Fruit fly (Drosophila melanogaster) whole organism, embryonic: Measurements from ENCODE around the gene KP78b.
A peak's percentile ranks its signal among the peaks of the same experiment; 100 is the strongest.

Experiments used
- Abd-B ChIP-seq: fragments of 200-800 bp; sonication (Bioruptor generic); optimal IDR thresholded peaks from 2 replicates; lab custom pipeline; 2018; ENCODE audit warnings: missing biosample characterization, mild to moderate bottlenecking, missing genetic modification characterization, moderate library complexity
- Atf-2 ChIP-seq: fragments of 200-800 bp; sonication (Bioruptor generic); optimal IDR thresholded peaks from 2 replicates; lab custom pipeline; 2016; ENCODE audit warnings: missing biosample characterization, missing genetic modification characterization
- CG10543 ChIP-seq: fragments of 200-800 bp; sonication (Bioruptor generic); optimal IDR thresholded peaks from 3 replicates; lab custom pipeline; 2017; ENCODE audit warnings: missing biosample characterization, mild to moderate bottlenecking, missing genetic modification characterization, moderate library complexity
- CG12391 ChIP-seq: fragments of 200-800 bp; sonication (Bioruptor generic); optimal IDR thresholded peaks from 3 replicates; lab custom pipeline; 2018; ENCODE audit warnings: missing biosample characterization, mild to moderate bottlenecking, missing genetic modification characterization, moderate library complexity
- CG1603 ChIP-seq: fragments of 200-800 bp; sonication (Bioruptor generic); optimal IDR thresholded peaks from 2 replicates; lab custom pipeline; 2019; ENCODE audit warnings: missing biosample characterization, mild to moderate bottlenecking, missing genetic modification characterization, moderate library complexity
- CG1647 ChIP-seq: fragments of 200-800 bp; sonication (Bioruptor generic); optimal IDR thresholded peaks from 3 replicates; lab custom pipeline; 2016; ENCODE audit warnings: missing biosample characterization, missing genetic modification characterization
- CG17385 ChIP-seq: fragments of 200-800 bp; sonication (Bioruptor generic); optimal IDR thresholded peaks from 3 replicates; lab custom pipeline; 2018; ENCODE audit warnings: missing biosample characterization, mild to moderate bottlenecking, missing genetic modification characterization
- CG34224 ChIP-seq: fragments of 200-800 bp; sonication (Bioruptor generic); IDR thresholded peaks from 3 replicates; pipeline ENCODE4 v1.3.6; 2022; ENCODE audit warnings: missing biosample characterization, missing genetic modification characterization; ENCODE audit not compliant: partially characterized antibody
- CG3995 ChIP-seq: fragments of 200-800 bp; sonication (Bioruptor generic); optimal IDR thresholded peaks from 3 replicates; lab custom pipeline; 2016; ENCODE audit warnings: missing biosample characterization, missing genetic modification characterization
- CG4282 ChIP-seq: fragments of 200-800 bp; sonication (Bioruptor generic); optimal IDR thresholded peaks from 2 replicates; lab custom pipeline; 2016; ENCODE audit warnings: missing biosample characterization, missing genetic modification characterization
- CG4820 ChIP-seq: fragments of 200-800 bp; sonication (Bioruptor generic); optimal IDR thresholded peaks from 3 replicates; lab custom pipeline; 2016; ENCODE audit warnings: missing biosample characterization, missing genetic modification characterization
- CG5180 ChIP-seq: fragments of 200-800 bp; sonication (Bioruptor generic); optimal IDR thresholded peaks from 3 replicates; lab custom pipeline; 2017; ENCODE audit warnings: missing biosample characterization, missing genetic modification characterization, mild to moderate bottlenecking, moderate library complexity, missing genetic modification reagents
- CG6254 ChIP-seq: fragments of 200-800 bp; sonication (Bioruptor generic); optimal IDR thresholded peaks from 3 replicates; lab custom pipeline; 2017; ENCODE audit warnings: mild to moderate bottlenecking, missing biosample characterization, missing genetic modification reagents, missing genetic modification characterization
- CG7556 ChIP-seq: fragments of 200-800 bp; sonication (Bioruptor generic); optimal IDR thresholded peaks from 2 replicates; lab custom pipeline; 2017; ENCODE audit warnings: missing biosample characterization, mild to moderate bottlenecking, missing genetic modification characterization
- CG8281 ChIP-seq: fragments of 200-800 bp; sonication (Bioruptor generic); optimal IDR thresholded peaks from 2 replicates; lab custom pipeline; 2018; ENCODE audit warnings: missing biosample characterization, mild to moderate bottlenecking, missing genetic modification characterization, moderate library complexity
- CG8388 ChIP-seq: fragments of 200-800 bp; sonication (Bioruptor generic); optimal IDR thresholded peaks from 2 replicates; lab custom pipeline; 2019; ENCODE audit warnings: missing biosample characterization, mild to moderate bottlenecking, missing genetic modification characterization, moderate library complexity
- CG8924 ChIP-seq: fragments of 200-800 bp; optimal IDR thresholded peaks from 3 replicates; lab custom pipeline; 2019; ENCODE audit warnings: missing biosample characterization, mild to moderate bottlenecking, missing genetic modification characterization, moderate library complexity
- CG9727 ChIP-seq: fragments of 200-800 bp; sonication (Bioruptor generic); optimal IDR thresholded peaks from 3 replicates; lab custom pipeline; 2017; ENCODE audit warnings: missing biosample characterization, mild to moderate bottlenecking, missing genetic modification characterization
- CHES-1-like ChIP-seq: fragments of 200-800 bp; sonication (Bioruptor generic); optimal IDR thresholded peaks from 2 replicates; lab custom pipeline; 2016; ENCODE audit warnings: missing biosample characterization, missing genetic modification characterization
- CkIIα-i1 ChIP-seq: fragments of 200-800 bp; sonication (Bioruptor generic); IDR thresholded peaks from 2 replicates; pipeline ENCODE4 v1.3.6; 2022; ENCODE audit warnings: missing biosample characterization, missing genetic modification characterization
- D ChIP-seq, 2 experiments: fragments of 200-800 bp in 1 of 2; fragments of >200 bp in 1 of 2; sonication (Bioruptor generic) in 1 of 2; optimal IDR thresholded peaks; 2 replicates in 1 of 2; 3 replicates in 1 of 2; lab custom pipeline; 2017; ENCODE audit warnings: mild to moderate bottlenecking in 1 of 2, missing biosample characterization in 1 of 2, missing genetic modification characterization in 1 of 2, missing genetic modification reagents in 1 of 2
- D19A ChIP-seq: fragments of 200-800 bp; optimal IDR thresholded peaks from 3 replicates; lab custom pipeline; 2019; ENCODE audit warnings: missing biosample characterization, mild to moderate bottlenecking, missing genetic modification characterization, moderate library complexity
- D19B ChIP-seq: fragments of 200-800 bp; sonication (Bioruptor generic); optimal IDR thresholded peaks from 2 replicates; lab custom pipeline; 2017; ENCODE audit warnings: missing biosample characterization, mild to moderate bottlenecking, missing genetic modification characterization
- HHEX ChIP-seq: fragments of 200-800 bp; sonication (Bioruptor generic); optimal IDR thresholded peaks from 3 replicates; lab custom pipeline; 2017; ENCODE audit warnings: missing biosample characterization, mild to moderate bottlenecking, missing genetic modification characterization, missing genetic modification reagents
- Hand ChIP-seq: fragments of 200-800 bp; sonication (Bioruptor generic); optimal IDR thresholded peaks from 2 replicates; lab custom pipeline; 2017; ENCODE audit warnings: mild to moderate bottlenecking, missing biosample characterization, missing genetic modification reagents, missing genetic modification characterization
- Myb ChIP-seq: fragments of 200-800 bp; sonication (Bioruptor generic); optimal IDR thresholded peaks from 2 replicates; lab custom pipeline; 2016; ENCODE audit warnings: missing biosample characterization, missing genetic modification characterization
- NC2α ChIP-seq: fragments of 200-800 bp; sonication (Bioruptor generic); optimal IDR thresholded peaks from 2 replicates; lab custom pipeline; 2016; ENCODE audit warnings: missing biosample characterization, missing genetic modification characterization
- NfI ChIP-seq: fragments of 200-800 bp; sonication (Bioruptor generic); optimal IDR thresholded peaks from 3 replicates; lab custom pipeline; 2018; ENCODE audit warnings: missing biosample characterization, mild to moderate bottlenecking, missing genetic modification characterization, moderate library complexity
- Optix ChIP-seq: fragments of 200-800 bp; sonication (Bioruptor generic); IDR thresholded peaks from 3 replicates; pipeline ENCODE4 v1.3.6; 2022; ENCODE audit warnings: missing biosample characterization, missing genetic modification characterization
- ab ChIP-seq: fragments of 200-800 bp; sonication (Bioruptor generic); optimal IDR thresholded peaks from 2 replicates; lab custom pipeline; 2016; ENCODE audit warnings: missing biosample characterization, missing genetic modification characterization
- cas ChIP-seq: fragments of 200-800 bp; sonication (Bioruptor generic); IDR thresholded peaks from 2 replicates; pipeline ENCODE4 v1.3.6; 2022; ENCODE audit warnings: missing biosample characterization, missing genetic modification characterization
- crp ChIP-seq, 2 experiments: fragments of 200-800 bp; sonication (Bioruptor generic); optimal IDR thresholded peaks; 2 replicates in 1 of 2; 3 replicates in 1 of 2; lab custom pipeline; 2017; ENCODE audit warnings: missing biosample characterization in 2 of 2, missing genetic modification characterization in 2 of 2, mild to moderate bottlenecking in 1 of 2, moderate library complexity in 1 of 2
- dati ChIP-seq: fragments of 200-800 bp; sonication (Bioruptor generic); IDR thresholded peaks from 2 replicates; pipeline ENCODE4 v1.3.6; 2022; ENCODE audit warnings: missing biosample characterization, missing genetic modification characterization
- disco-r ChIP-seq: fragments of 200-800 bp; sonication (Bioruptor generic); optimal IDR thresholded peaks from 2 replicates; lab custom pipeline; 2016; ENCODE audit warnings: missing biosample characterization, missing genetic modification characterization
- gce ChIP-seq: fragments of 200-800 bp; sonication (Bioruptor generic); IDR thresholded peaks from 3 replicates; pipeline ENCODE4 v1.3.6; 2022; ENCODE audit warnings: missing biosample characterization, missing genetic modification characterization
- gem ChIP-seq: fragments of 200-800 bp; sonication (Bioruptor generic); optimal IDR thresholded peaks from 2 replicates; lab custom pipeline; 2019; ENCODE audit warnings: missing biosample characterization, mild to moderate bottlenecking, missing genetic modification characterization, moderate library complexity
- gsb ChIP-seq: fragments of 200-800 bp; sonication (Bioruptor generic); IDR thresholded peaks from 2 replicates; pipeline ENCODE4 v1.3.6; 2022; ENCODE audit warnings: missing biosample characterization, missing genetic modification characterization
- gt ChIP-seq: fragments of 200-800 bp; sonication (Bioruptor generic); IDR thresholded peaks from 2 replicates; pipeline ENCODE4 v1.3.6; 2022; ENCODE audit warnings: missing biosample characterization, missing genetic modification characterization
- her ChIP-seq: fragments of 200-800 bp; sonication (Bioruptor generic); optimal IDR thresholded peaks from 2 replicates; lab custom pipeline; 2016; ENCODE audit warnings: missing biosample characterization, missing genetic modification characterization
- kay ChIP-seq: fragments of 200-800 bp; sonication (Bioruptor generic); optimal IDR thresholded peaks from 2 replicates; lab custom pipeline; 2016; ENCODE audit warnings: missing biosample characterization, missing genetic modification characterization
- org-1 ChIP-seq: fragments of 200-800 bp; sonication (Bioruptor generic); optimal IDR thresholded peaks from 2 replicates; lab custom pipeline; 2017; ENCODE audit warnings: missing biosample characterization, missing genetic modification characterization
- pho ChIP-seq: fragments of 200-800 bp; sonication (Bioruptor generic); optimal IDR thresholded peaks from 2 replicates; lab custom pipeline; 2016; ENCODE audit warnings: missing biosample characterization, missing genetic modification characterization
- pnt ChIP-seq: fragments of 200-800 bp; sonication (Bioruptor generic); optimal IDR thresholded peaks from 3 replicates; lab custom pipeline; 2016; ENCODE audit warnings: missing biosample characterization, missing genetic modification characterization
- shn ChIP-seq: fragments of 200-800 bp; sonication (Bioruptor generic); optimal IDR thresholded peaks from 3 replicates; lab custom pipeline; 2016; ENCODE audit warnings: missing biosample characterization, missing genetic modification characterization
- sisA ChIP-seq: fragments of 200-800 bp; sonication (Bioruptor generic); IDR thresholded peaks from 2 replicates; pipeline ENCODE4 v1.3.6; 2022; ENCODE audit warnings: missing biosample characterization, missing genetic modification characterization
- sr ChIP-seq: fragments of 200-800 bp; sonication (Bioruptor generic); IDR thresholded peaks from 3 replicates; pipeline ENCODE4 v1.3.6; 2022; ENCODE audit warnings: missing biosample characterization, missing genetic modification characterization
- ssp ChIP-seq: fragments of 200-800 bp; sonication (Bioruptor generic); IDR thresholded peaks from 2 replicates; pipeline ENCODE4 v1.3.6; 2022; ENCODE audit warnings: missing biosample characterization, missing genetic modification characterization
- ttk ChIP-seq: fragments of 200-800 bp; sonication (Bioruptor generic); IDR thresholded peaks from 2 replicates; pipeline ENCODE4 v2.1.2; 2022; ENCODE audit warnings: missing biosample characterization, missing genetic modification characterization
- twi ChIP-seq: fragments of 200-800 bp; optimal IDR thresholded peaks from 2 replicates; lab custom pipeline; 2019; ENCODE audit warnings: missing biosample characterization, mild to moderate bottlenecking, missing genetic modification characterization, moderate library complexity
- vnd ChIP-seq: fragments of 200-800 bp; sonication (Bioruptor generic); IDR thresholded peaks from 3 replicates; pipeline ENCODE4 v1.3.6; 2022; ENCODE audit warnings: missing biosample characterization, missing genetic modification characterization; ENCODE audit not compliant: partially characterized antibody

The KP78b gene

DNA sequence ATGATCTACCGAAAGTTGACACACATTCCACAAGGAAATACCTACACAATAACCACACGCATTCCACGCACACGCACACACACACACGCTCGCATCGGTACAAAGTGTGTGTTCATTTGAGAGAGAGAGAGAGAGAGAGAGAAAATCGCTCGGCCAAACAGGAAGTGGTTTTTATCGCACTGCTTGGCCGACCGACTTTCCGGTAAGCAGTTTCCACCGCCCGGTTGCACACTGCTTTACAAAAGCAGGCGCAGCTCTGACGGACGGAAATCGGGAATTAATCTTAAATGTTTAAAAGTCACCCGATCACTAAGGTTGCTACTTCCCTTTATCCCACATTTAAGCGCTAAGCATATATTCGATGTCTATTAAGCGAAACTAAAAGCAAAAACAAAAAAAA lies 39.9 kb upstream of the KP78b start (continued):
- peak; percentile 81 for TF ChIP-seq NfI (GFP tag; lab: Kevin White, UChicago)
- TF ChIP-seq CkIIα-i1 (GFP tag; lab: Robert Waterston, UW), result no peak
- peak; percentile 41 for TF ChIP-seq disco-r
- peak; percentile 60 for TF ChIP-seq CG8388 (GFP tag; lab: Kevin White, UChicago)
- TF ChIP-seq CG3995 (GFP tag; lab: Kevin White, UChicago), result no peak
- no peak for TF ChIP-seq pho (GFP tag; lab: Kevin White, UChicago)
- TF ChIP-seq kay (GFP tag; lab: Kevin White, UChicago), result no peak
- peak; percentile 33 for TF ChIP-seq org-1
- no peak for TF ChIP-seq D (optimal IDR thresholded peaks at IDR 0.05; lab: Kevin White, UChicago)
- peak; percentile 75 for TF ChIP-seq D (GFP tag; optimal IDR thresholded peaks at IDR 0.05; lab: Kevin White, UChicago)
- no peak for TF ChIP-seq CG7556 (GFP tag; lab: Kevin White, UChicago)
- TF ChIP-seq sr, result no peak; the same call in 2 of the 3 replicates
- TF ChIP-seq CG8281, result peak; percentile 39
- TF ChIP-seq HHEX, result peak; percentile 79
- TF ChIP-seq NC2α, result peak; percentile 49
- peak; percentile 54 for TF ChIP-seq CG4820 (GFP tag; lab: Kevin White, UChicago)
- TF ChIP-seq CG10543 (GFP tag; lab: Kevin White, UChicago), result no peak
- no peak for TF ChIP-seq twi
- no peak for TF ChIP-seq Abd-B (GFP tag; lab: Kevin White, UChicago)
- TF ChIP-seq D19B (GFP tag; lab: Kevin White, UChicago), result no peak
- peak; percentile 67 for TF ChIP-seq CG17385 (GFP tag; lab: Kevin White, UChicago)
- TF ChIP-seq D19A (tag; lab: Kevin White, UChicago), result no peak
- peak; percentile 59; the same call in 1 of the 2 replicates for TF ChIP-seq dati (GFP tag; lab: Robert Waterston, UW)
- TF ChIP-seq CG34224 (GFP tag; lab: Robert Waterston, UW), result no peak
- TF ChIP-seq Optix (GFP tag; lab: Robert Waterston, UW), result peak; percentile 65; the same call in 2 of the 3 replicates
- peak; percentile 88 for TF ChIP-seq CG1603
- peak; percentile 85 for TF ChIP-seq CG9727 (GFP tag; lab: Kevin White, UChicago)
- no peak for TF ChIP-seq CHES-1-like (GFP tag; lab: Kevin White, UChicago)
- TF ChIP-seq CG8924 (tag; lab: Kevin White, UChicago), result peak; percentile 39
- no peak for TF ChIP-seq cas
- peak; percentile 51 for TF ChIP-seq CG12391 (tag; lab: Kevin White, UChicago)
- no peak for TF ChIP-seq pnt (GFP tag; lab: Kevin White, UChicago)
- peak; percentile 54 for TF ChIP-seq Atf-2 (GFP tag; lab: Kevin White, UChicago)
- no peak for TF ChIP-seq crp (GFP tag; optimal IDR thresholded peaks at IDR 0.05; lab: Kevin White, UChicago)
- TF ChIP-seq Hand (GFP tag; lab: Kevin White, UChicago), result no peak
- no peak for TF ChIP-seq ab (GFP tag; lab: Kevin White, UChicago)
- peak; percentile 50 for TF ChIP-seq shn
- peak; percentile 8 for TF ChIP-seq CG1647 (GFP tag; lab: Kevin White, UChicago)
- TF ChIP-seq vnd (GFP tag; lab: Robert Waterston, UW), result no peak
- peak; percentile 63 for TF ChIP-seq gt
- TF ChIP-seq CG6254 (GFP tag; lab: Kevin White, UChicago), result peak; percentile 74
- no peak for TF ChIP-seq CG4282 (GFP tag; lab: Kevin White, UChicago)
- peak; percentile 78; the same call in 2 of the 3 replicates for TF ChIP-seq gce (GFP tag; lab: Robert Waterston, UW)
- no peak for TF ChIP-seq sisA (GFP tag; lab: Robert Waterston, UW)
- no peak for TF ChIP-seq her
- TF ChIP-seq gsb (GFP tag; lab: Robert Waterston, UW), result 0 out of 2 replicates have a peak, but pooled peaks have one; percentile 40
- peak; percentile 8 for TF ChIP-seq Myb (GFP tag; lab: Kevin White, UChicago)
- TF ChIP-seq ssp (GFP tag; lab: Robert Waterston, UW), result peak; percentile 45; the same call in 1 of the 2 replicates
- peak; percentile 65 for TF ChIP-seq ttk (GFP tag; lab: Robert Waterston, UW)
- peak; percentile 45 for TF ChIP-seq CG5180 (GFP tag; lab: Kevin White, UChicago)
- TF ChIP-seq gem (tag; lab: Kevin White, UChicago), result peak; percentile 48
